Fruit fly (Drosophila melanogaster) whole organism, embryonic: ENCODE data around the gene twe.

Source experiments
- C15 ChIP-seq: fragments of 200-800 bp; sonication (Bioruptor generic); IDR thresholded peaks from 3 replicates; pipeline ENCODE4 v1.3.6; 2022; ENCODE audit warnings: missing biosample characterization, missing genetic modification characterization
- CG10267 ChIP-seq: fragments of 200-800 bp; sonication (Bioruptor generic); optimal IDR thresholded peaks from 2 replicates; lab custom pipeline; 2018; ENCODE audit warnings: missing biosample characterization, mild to moderate bottlenecking, missing genetic modification characterization, moderate library complexity
- CG10274 ChIP-seq: fragments of 200-800 bp; sonication (Bioruptor generic); optimal IDR thresholded peaks from 3 replicates; lab custom pipeline; 2017; ENCODE audit warnings: missing biosample characterization, mild to moderate bottlenecking, missing genetic modification characterization
- CG10565 ChIP-seq: fragments of 200-800 bp; sonication (Bioruptor generic); optimal IDR thresholded peaks from 3 replicates; lab custom pipeline; 2016; ENCODE audit warnings: missing biosample characterization, mild to moderate bottlenecking, missing genetic modification characterization
- CG12104 ChIP-seq: fragments of 200-800 bp; sonication (Bioruptor generic); optimal IDR thresholded peaks from 3 replicates; lab custom pipeline; 2016; ENCODE audit warnings: missing biosample characterization, missing genetic modification characterization
- CG12942 ChIP-seq: fragments of 200-800 bp; sonication (Bioruptor generic); optimal IDR thresholded peaks from 3 replicates; lab custom pipeline; 2016; ENCODE audit warnings: missing biosample characterization, missing genetic modification characterization
- CG13424 ChIP-seq: fragments of 200-800 bp; sonication (Bioruptor generic); optimal IDR thresholded peaks from 2 replicates; lab custom pipeline; 2019; ENCODE audit warnings: missing biosample characterization, mild to moderate bottlenecking, missing genetic modification characterization, moderate library complexity
- CG15269 ChIP-seq: fragments of 200-800 bp; sonication (Bioruptor generic); optimal IDR thresholded peaks from 2 replicates; lab custom pipeline; 2018; ENCODE audit warnings: missing biosample characterization, mild to moderate bottlenecking, missing genetic modification characterization, moderate library complexity
- CG2678 ChIP-seq: fragments of 200-800 bp; sonication (Bioruptor generic); optimal IDR thresholded peaks from 3 replicates; lab custom pipeline; 2019; ENCODE audit warnings: missing biosample characterization, mild to moderate bottlenecking, missing genetic modification characterization, moderate library complexity
- CG30403 ChIP-seq: fragments of 200-800 bp; sonication (Bioruptor generic); optimal IDR thresholded peaks from 3 replicates; lab custom pipeline; 2016; ENCODE audit warnings: missing biosample characterization, missing genetic modification characterization
- CG4360 ChIP-seq: fragments of 200-800 bp; sonication (Bioruptor generic); IDR thresholded peaks from 2 replicates; pipeline ENCODE4 v1.3.6; 2022; ENCODE audit warnings: missing biosample characterization, missing genetic modification characterization
- CG7786 ChIP-seq: fragments of 200-800 bp; sonication (Bioruptor generic); optimal IDR thresholded peaks from 2 replicates; lab custom pipeline; 2016; ENCODE audit warnings: missing biosample characterization, missing genetic modification characterization
- CG8359 ChIP-seq: fragments of 200-800 bp; sonication (Bioruptor generic); optimal IDR thresholded peaks from 2 replicates; lab custom pipeline; 2017; ENCODE audit warnings: missing biosample characterization, mild to moderate bottlenecking, missing genetic modification characterization, borderline replicate concordance
- CG8944 ChIP-seq: fragments of 200-800 bp; sonication (Bioruptor generic); optimal IDR thresholded peaks from 3 replicates; lab custom pipeline; 2016; ENCODE audit warnings: missing biosample characterization, missing genetic modification characterization
- CG9215 ChIP-seq: fragments of 200-800 bp; sonication (Bioruptor generic); IDR thresholded peaks from 2 replicates; pipeline ENCODE4 v1.3.6; 2022; ENCODE audit warnings: missing biosample characterization, missing genetic modification characterization
- CG9797 ChIP-seq: fragments of 200-800 bp; sonication (Bioruptor generic); optimal IDR thresholded peaks from 3 replicates; lab custom pipeline; 2018; ENCODE audit warnings: missing biosample characterization, mild to moderate bottlenecking, missing genetic modification characterization
- CG9876 ChIP-seq: fragments of 200-800 bp; sonication (Bioruptor generic); optimal IDR thresholded peaks from 2 replicates; lab custom pipeline; 2016; ENCODE audit warnings: missing biosample characterization, missing genetic modification characterization
- CG9932 ChIP-seq: fragments of 200-800 bp; sonication (Bioruptor generic); IDR thresholded peaks from 2 replicates; pipeline ENCODE4 v1.3.6; 2022; ENCODE audit warnings: missing biosample characterization, missing genetic modification characterization
- Deaf1 ChIP-seq: fragments of 200-800 bp; optimal IDR thresholded peaks from 3 replicates; lab custom pipeline; 2019; ENCODE audit warnings: missing biosample characterization, mild to moderate bottlenecking, missing genetic modification characterization, moderate library complexity
- Dip3 ChIP-seq: fragments of 200-800 bp; sonication (Bioruptor generic); optimal IDR thresholded peaks from 3 replicates; lab custom pipeline; 2016; ENCODE audit warnings: missing biosample characterization, missing genetic modification characterization
- Dp ChIP-seq: fragments of 200-800 bp; sonication (Bioruptor generic); optimal IDR thresholded peaks from 2 replicates; lab custom pipeline; 2018; ENCODE audit warnings: missing biosample characterization, mild to moderate bottlenecking, missing genetic modification characterization, moderate library complexity
- E2f2 ChIP-seq: fragments of 200-800 bp; sonication (Bioruptor generic); IDR thresholded peaks from 2 replicates; pipeline ENCODE4 v1.3.6; 2022; ENCODE audit warnings: missing biosample characterization, missing genetic modification characterization
- Kr ChIP-seq: fragments of 200-800 bp; sonication (Bioruptor generic); optimal IDR thresholded peaks from 2 replicates; lab custom pipeline; 2017; ENCODE audit warnings: missing biosample characterization, mild to moderate bottlenecking, missing genetic modification characterization
- Lpt ChIP-seq: fragments of >200 bp; optimal IDR thresholded peaks from 2 replicates; lab custom pipeline; 2018; ENCODE audit warnings: missing biosample characterization, missing genetic modification characterization
- Med ChIP-seq: fragments of 200-800 bp; sonication (Bioruptor generic); peaks from one replicate; lab custom pipeline; 2016; ENCODE audit warnings: missing biosample characterization, missing genetic modification characterization, mild to moderate bottlenecking, inconsistent platforms, moderate library complexity
- Nf-YA ChIP-seq: fragments of 200-800 bp; sonication (Bioruptor generic); IDR thresholded peaks from 2 replicates; pipeline ENCODE4 v1.3.6; 2022; ENCODE audit warnings: missing biosample characterization, missing genetic modification characterization
- Opbp ChIP-seq: fragments of 200-800 bp; sonication (Bioruptor generic); IDR thresholded peaks from 3 replicates; pipeline ENCODE4 v1.3.6; 2022; ENCODE audit warnings: missing biosample characterization, missing genetic modification characterization; ENCODE audit not compliant: partially characterized antibody
- Sox102F ChIP-seq: fragments of 200-800 bp; sonication (Bioruptor generic); optimal IDR thresholded peaks from 2 replicates; lab custom pipeline; 2018; ENCODE audit warnings: missing biosample characterization, mild to moderate bottlenecking, missing genetic modification characterization, moderate library complexity
- ab ChIP-seq: fragments of 200-800 bp; sonication (Bioruptor generic); optimal IDR thresholded peaks from 2 replicates; lab custom pipeline; 2016; ENCODE audit warnings: missing biosample characterization, missing genetic modification characterization
- aop ChIP-seq: fragments of 200-800 bp; sonication (Bioruptor generic); IDR thresholded peaks from 2 replicates; pipeline ENCODE4 v1.3.6; 2022; ENCODE audit warnings: missing biosample characterization, missing genetic modification characterization
- crp ChIP-seq, 2 experiments: fragments of 200-800 bp; sonication (Bioruptor generic); optimal IDR thresholded peaks; 2 replicates in 1 of 2; 3 replicates in 1 of 2; lab custom pipeline; 2017; ENCODE audit warnings: missing biosample characterization in 2 of 2, missing genetic modification characterization in 2 of 2, mild to moderate bottlenecking in 1 of 2, moderate library complexity in 1 of 2
- dm ChIP-seq: fragments of 200-800 bp; sonication (Bioruptor generic); optimal IDR thresholded peaks from 3 replicates; lab custom pipeline; 2016; ENCODE audit warnings: missing biosample characterization, missing genetic modification characterization
- emc ChIP-seq: fragments of 200-800 bp; sonication (Bioruptor generic); optimal IDR thresholded peaks from 2 replicates; lab custom pipeline; 2016; ENCODE audit warnings: missing biosample characterization, missing genetic modification characterization
- fd3F ChIP-seq: fragments of 200-800 bp; sonication (Bioruptor generic); optimal IDR thresholded peaks from 2 replicates; lab custom pipeline; 2018; ENCODE audit warnings: missing biosample characterization, mild to moderate bottlenecking, missing genetic modification characterization, moderate library complexity
- gcm2 ChIP-seq: fragments of 200-800 bp; sonication (Bioruptor generic); optimal IDR thresholded peaks from 2 replicates; lab custom pipeline; 2016; ENCODE audit warnings: missing biosample characterization, missing genetic modification characterization
- gsb ChIP-seq: fragments of 200-800 bp; sonication (Bioruptor generic); IDR thresholded peaks from 2 replicates; pipeline ENCODE4 v1.3.6; 2022; ENCODE audit warnings: missing biosample characterization, missing genetic modification characterization
- ind ChIP-seq: fragments of 200-800 bp; sonication (Bioruptor generic); optimal IDR thresholded peaks from 3 replicates; lab custom pipeline; 2016; ENCODE audit warnings: missing biosample characterization, missing genetic modification characterization
- kah ChIP-seq: fragments of 200-800 bp; sonication (Bioruptor generic); optimal IDR thresholded peaks from 2 replicates; lab custom pipeline; 2018; ENCODE audit warnings: missing biosample characterization, mild to moderate bottlenecking, missing genetic modification characterization
- mam ChIP-seq: fragments of 200-800 bp; sonication (Bioruptor generic); optimal IDR thresholded peaks from 3 replicates; lab custom pipeline; 2016; ENCODE audit warnings: missing biosample characterization, missing genetic modification characterization
- nom ChIP-seq: fragments of 200-800 bp; sonication (Bioruptor generic); optimal IDR thresholded peaks from 2 replicates; lab custom pipeline; 2017; ENCODE audit warnings: missing biosample characterization, missing genetic modification characterization, mild to moderate bottlenecking, moderate library complexity, missing genetic modification reagents
- onecut ChIP-seq: fragments of 200-800 bp; sonication (Bioruptor generic); IDR thresholded peaks from 2 replicates; pipeline ENCODE4 v1.3.6; 2022; ENCODE audit warnings: missing biosample characterization, missing genetic modification characterization
- org-1 ChIP-seq: fragments of 200-800 bp; sonication (Bioruptor generic); optimal IDR thresholded peaks from 2 replicates; lab custom pipeline; 2017; ENCODE audit warnings: missing biosample characterization, missing genetic modification characterization
- pnt ChIP-seq: fragments of 200-800 bp; sonication (Bioruptor generic); optimal IDR thresholded peaks from 3 replicates; lab custom pipeline; 2016; ENCODE audit warnings: missing biosample characterization, missing genetic modification characterization
- ro ChIP-seq: fragments of 200-800 bp; sonication (Bioruptor generic); IDR thresholded peaks from 2 replicates; pipeline ENCODE4 v1.3.6; 2022; ENCODE audit warnings: missing biosample characterization, missing genetic modification characterization
- scrt ChIP-seq: fragments of 200-800 bp; sonication (Bioruptor generic); optimal IDR thresholded peaks from 2 replicates; lab custom pipeline; 2018; ENCODE audit warnings: missing biosample characterization, mild to moderate bottlenecking, missing genetic modification characterization, moderate library complexity
- sim ChIP-seq: fragments of 200-800 bp; sonication (Bioruptor generic); IDR thresholded peaks from 2 replicates; pipeline ENCODE4 v1.3.6; 2022; ENCODE audit warnings: missing biosample characterization, missing genetic modification characterization
- sisA ChIP-seq: fragments of 200-800 bp; sonication (Bioruptor generic); IDR thresholded peaks from 2 replicates; pipeline ENCODE4 v1.3.6; 2022; ENCODE audit warnings: missing biosample characterization, missing genetic modification characterization
- so ChIP-seq: fragments of 200-800 bp; sonication (Bioruptor generic); IDR thresholded peaks from 3 replicates; pipeline ENCODE4 v1.3.6; 2022; ENCODE audit warnings: missing biosample characterization, missing genetic modification characterization
- sob ChIP-seq: fragments of 200-800 bp; sonication (Bioruptor generic); IDR thresholded peaks from 2 replicates; pipeline ENCODE4 v1.3.6; 2022; ENCODE audit warnings: missing biosample characterization, missing genetic modification characterization
- sug ChIP-seq: fragments of 200-800 bp; optimal IDR thresholded peaks from 2 replicates; lab custom pipeline; 2019; ENCODE audit warnings: missing biosample characterization, mild to moderate bottlenecking, missing genetic modification characterization, moderate library complexity
- zen2 ChIP-seq: fragments of 200-800 bp; sonication (Bioruptor generic); IDR thresholded peaks from 3 replicates; pipeline ENCODE4 v1.3.6; 2022; ENCODE audit warnings: missing biosample characterization, missing genetic modification characterization; ENCODE audit not compliant: partially characterized antibody

The twe gene

dm6 chr2L:16285692-16286359 is 24.1 kb upstream of the twe start (continued):
- TF ChIP-seq CG10565 (no peak), sug (tag; lab: Kevin White, UChicago) (peak; percentile 56), CG4360 (GFP tag; lab: Robert Waterston, UW) (no peak), aop (GFP tag; lab: Robert Waterston, UW) (no peak), Opbp (no peak), CG2678 (peak; percentile 92), sisA (GFP tag; lab: Robert Waterston, UW) (no peak), onecut (peak; percentile 73), CG8359 (GFP tag; lab: Kevin White, UChicago) (peak; percentile 78), C15 (GFP tag; lab: Robert Waterston, UW) (no peak), E2f2 (no peak), Deaf1 (peak; percentile 54), CG9797 (GFP tag; lab: Kevin White, UChicago) (no peak), CG15269 (tag; lab: Kevin White, UChicago) (peak; percentile 91), dm (peak; percentile 67), Dp (GFP tag; lab: Kevin White, UChicago) (no peak), mam (peak; percentile 91), CG12104 (peak; percentile 77), CG10267 (tag; lab: Kevin White, UChicago) (peak; percentile 79), nom (peak; percentile 12), Nf-YA (GFP tag; lab: Robert Waterston, UW) (no peak), crp (GFP tag; optimal IDR thresholded peaks at IDR 0.05; lab: Kevin White, UChicago) (peak; percentile 65 to 92), so (no peak), Med (peak; percentile 98), CG13424 (tag; lab: Kevin White, UChicago) (peak; percentile 87), CG12942 (GFP tag; lab: Kevin White, UChicago) (peak; percentile 81), CG9215 (no peak), CG9932 (GFP tag; lab: Robert Waterston, UW) (no peak), gcm2 (GFP tag; lab: Kevin White, UChicago) (peak; percentile 32), Lpt (GFP tag; lab: Kevin White, UChicago) (no peak), Sox102F (peak; percentile 94), CG9876 (GFP tag; lab: Kevin White, UChicago) (peak; percentile 81), gsb (GFP tag; lab: Robert Waterston, UW) (no peak), CG7786 (GFP tag; lab: Kevin White, UChicago) (peak; percentile 93), zen2 (no peak), sim (no peak), ind (peak; percentile 89), Kr (GFP tag; lab: Kevin White, UChicago) (peak; percentile 15), CG10274 (GFP tag; lab: Kevin White, UChicago) (peak; percentile 66), scrt (GFP tag; lab: Kevin White, UChicago) (peak; percentile 80), kah (peak; percentile 68), ab (GFP tag; lab: Kevin White, UChicago) (peak; percentile 15), org-1 (GFP tag; lab: Kevin White, UChicago) (peak; percentile 69), fd3F (GFP tag; lab: Kevin White, UChicago) (peak; percentile 86), sob (GFP tag; lab: Robert Waterston, UW) (no peak), pnt (GFP tag; lab: Kevin White, UChicago) (peak; percentile 87), ro (GFP tag; lab: Robert Waterston, UW) (no peak), emc (GFP tag; lab: Kevin White, UChicago) (peak; percentile 73), CG8944 (peak; percentile 84), CG30403 (peak; percentile 82), Dip3 (peak; percentile 86)
